Worm (Caenorhabditis elegans) whole organism, L4 larva: ENCODE data around the gene W03C9.1.

ENCODE experiments used
- R02D3.7 ChIP-seq: fragments of 150-350 bp; sonication (generic microtip); optimal IDR thresholded peaks from 3 replicates; lab custom pipeline; 2014; ENCODE audit warnings: missing biosample characterization, missing genetic modification characterization
- T20F7.1 ChIP-seq: fragments of 200-800 bp; sonication (Bioruptor generic); optimal IDR thresholded peaks from 2 replicates; lab custom pipeline; 2018; ENCODE audit warnings: mild to moderate bottlenecking, missing genetic modification characterization, missing compliant biosample characterization
- ZK546.5 ChIP-seq, 2 experiments: sonication (generic microtip); optimal IDR thresholded peaks; 2 replicates each; lab custom pipeline; 2017; ENCODE audit warnings: missing biosample characterization in 2 of 2, missing genetic modification characterization in 2 of 2
- aha-1 ChIP-seq: fragments of 150-350 bp; peaks from one replicate; lab custom pipeline; 2014; ENCODE audit warnings: missing biosample characterization, missing genetic modification characterization
- ama-1 ChIP-seq: fragments of 150-350 bp; optimal IDR thresholded peaks from 2 replicates; lab custom pipeline; 2014; ENCODE audit warnings: inconsistent platforms, mixed read lengths
- ceh-82 ChIP-seq: sonication (generic microtip); optimal IDR thresholded peaks from 2 replicates; lab custom pipeline; 2017; ENCODE audit warnings: missing biosample characterization, missing genetic modification characterization
- egl-27 ChIP-seq: sonication (generic microtip); optimal IDR thresholded peaks from 3 replicates; lab custom pipeline; 2017; ENCODE audit warnings: missing biosample characterization, missing genetic modification reagents, missing genetic modification characterization
- fkh-10 ChIP-seq: fragments of 150-350 bp; optimal IDR thresholded peaks from 2 replicates; lab custom pipeline; 2014; ENCODE audit warnings: missing biosample characterization, missing genetic modification reagents, missing genetic modification characterization
- fos-1 ChIP-seq: fragments of 150-350 bp; optimal IDR thresholded peaks from 2 replicates; lab custom pipeline; 2014; ENCODE audit warnings: missing biosample characterization, missing genetic modification characterization
- lsy-2 ChIP-seq, 2 experiments: fragments of 150-350 bp in 1 of 2; sonication (generic microtip) in 1 of 2; optimal IDR thresholded peaks; 2 replicates each; lab custom pipeline; 2014 to 2017; ENCODE audit warnings: missing biosample characterization in 2 of 2, missing genetic modification characterization in 2 of 2
- nhr-237 ChIP-seq: sonication (generic microtip); optimal IDR thresholded peaks from 2 replicates; lab custom pipeline; 2017; ENCODE audit warnings: missing biosample characterization, missing genetic modification characterization
- pha-4 ChIP-seq, 2 experiments: fragments of 150-350 bp in 1 of 2; fragments of 200-800 bp in 1 of 2; sonication (Bioruptor generic) in 1 of 2; IDR thresholded peaks in 1 of 2; optimal IDR thresholded peaks in 1 of 2; 2 replicates each; pipeline versions ENCODE4 v1.3.6 to Lab custom; 2014 to 2022; ENCODE audit warnings: missing genetic modification characterization in 2 of 2, missing genetic modification reagents in 2 of 2, missing biosample characterization in 1 of 2, missing compliant biosample characterization in 1 of 2
- rbr-2 ChIP-seq: sonication (generic microtip); optimal IDR thresholded peaks from 2 replicates; lab custom pipeline; 2016; ENCODE audit warnings: missing genotype, missing genetic modification characterization, missing compliant biosample characterization
- spr-3 ChIP-seq: fragments of 200-800 bp; sonication (Bioruptor generic); optimal IDR thresholded peaks from 2 replicates; lab custom pipeline; 2018; ENCODE audit warnings: mild to moderate bottlenecking, missing genetic modification characterization, missing compliant biosample characterization

DNA sequence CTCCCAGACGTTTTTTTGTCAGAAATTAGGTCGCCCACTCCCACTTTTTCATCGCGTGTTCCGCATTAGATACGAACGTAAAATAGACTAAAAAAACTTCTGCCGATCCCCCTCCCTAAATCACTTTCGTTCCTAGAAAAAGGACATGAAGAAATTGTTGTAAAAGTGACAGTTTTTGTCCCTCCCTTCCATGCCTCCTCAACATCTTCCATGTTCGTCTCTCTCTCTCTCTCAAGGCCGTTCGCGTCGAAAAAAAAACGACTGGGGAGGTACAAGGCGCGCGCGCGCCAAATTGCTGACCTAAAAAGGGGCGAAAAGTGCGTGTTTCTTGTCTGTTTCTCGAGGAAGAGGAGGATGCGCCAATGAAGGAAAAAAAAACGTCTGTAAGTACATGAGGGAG, 33.2 kb downstream of the W03C9.1 start:
- TF ChIP-seq nhr-237 (tag; lab: Kevin White, UChicago) (no peak), rbr-2 (tag; lab: Kevin White, UChicago) (no peak), fkh-10 (no peak), ZK546.5 (tag; optimal IDR thresholded peaks at IDR 0.05; lab: Kevin White, UChicago) (no peak), egl-27 (tag; lab: Kevin White, UChicago) (no peak), pha-4 (GFP tag; IDR thresholded peaks at IDR 0.05; lab: Robert Waterston, UW) (no peak), pha-4 (tag; optimal IDR thresholded peaks at IDR 0.05; lab: Kevin White, UChicago) (no peak), R02D3.7 (no peak), ama-1 (lab: Kevin White, UChicago) (no peak), aha-1 (no peak), spr-3 (GFP tag; lab: Kevin White, UChicago) (no peak), T20F7.1 (GFP tag; lab: Kevin White, UChicago) (no peak), fos-1 (no peak), ceh-82 (tag; lab: Kevin White, UChicago) (no peak), lsy-2 (tag; optimal IDR thresholded peaks at IDR 0.05; lab: Kevin White, UChicago) (peak in 1 of 2 experiments; percentile 13)
